Worm (Caenorhabditis elegans): ENCODE data around the gene sdz-6.

DNA sequence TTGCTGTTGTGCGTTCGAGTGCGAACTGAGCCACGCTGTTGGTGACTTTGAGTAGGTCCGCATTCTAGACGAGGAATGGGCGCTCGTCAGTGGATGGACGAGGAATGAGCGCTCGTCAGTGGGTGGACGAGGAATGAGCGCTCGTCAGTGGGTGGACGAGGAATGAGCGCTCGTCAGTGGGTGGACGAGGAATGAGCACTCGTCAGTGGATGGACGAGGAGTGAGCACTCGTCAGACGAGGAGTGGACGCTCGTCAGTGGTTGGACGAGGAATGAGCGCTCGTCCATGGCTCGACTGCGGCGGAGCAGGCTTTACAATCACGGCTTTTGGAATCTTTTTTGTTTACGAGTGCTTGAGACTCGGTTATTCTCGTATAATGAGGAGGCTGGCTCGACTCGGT, 41.9 kb upstream of the sdz-6 start:
- TF ChIP-seq C34F6.9 (tag; optimal IDR thresholded peaks at IDR 0.05) (no peak), ama-1 (optimal IDR thresholded peaks at IDR 0.05) (no peak), lin-39 (tag; optimal IDR thresholded peaks at IDR 0.05) (no peak), nhr-11 (tag; optimal IDR thresholded peaks at IDR 0.05) (no peak), skn-1 (tag; optimal IDR thresholded peaks at IDR 0.05) (no peak), ztf-4 (tag; optimal IDR thresholded peaks at IDR 0.05) (no peak), zag-1 (tag; optimal IDR thresholded peaks at IDR 0.05) (no peak), nhr-12 (tag; optimal IDR thresholded peaks at IDR 0.05) (no peak), blmp-1 (tag; optimal IDR thresholded peaks at IDR 0.05; ENCODE audit: insufficient read depth) (no peak), nhr-10 (tag; optimal IDR thresholded peaks at IDR 0.05) (no peak)
